Worm (Caenorhabditis elegans) whole organism, midembryonic: ENCODE data around the gene srw-34.

ENCODE experiments used
- T22C8.4 ChIP-seq: fragments of 200-800 bp; sonication (Bioruptor generic); IDR thresholded peaks from 2 replicates; pipeline ENCODE4 v1.3.6; 2022; ENCODE audit warnings: missing genetic modification characterization, missing compliant biosample characterization
- cog-1 ChIP-seq: sonication (generic microtip); optimal IDR thresholded peaks from 2 replicates; lab custom pipeline; 2016; ENCODE audit warnings: missing genetic modification characterization, missing compliant biosample characterization
- flt-1 ChIP-seq: fragments of 200-800 bp; sonication (Bioruptor generic); IDR thresholded peaks from 2 replicates; pipeline ENCODE4 v1.3.6; 2022; ENCODE audit warnings: missing genetic modification characterization, missing compliant biosample characterization
- klf-2 ChIP-seq: fragments of 200-800 bp; sonication (Bioruptor generic); conservative IDR thresholded peaks from 2 replicates; pipeline ENCODE4 v1.3.6; 2022; ENCODE audit warnings: missing genetic modification reagents, missing genetic modification characterization, missing compliant biosample characterization
- med-1 ChIP-seq: sonication (generic microtip); optimal IDR thresholded peaks from 2 replicates; lab custom pipeline; 2017; ENCODE audit warnings: missing genetic modification characterization, mild to moderate bottlenecking, missing compliant biosample characterization, antibody characterized with exemption, missing genetic modification reagents; ENCODE audit not compliant: insufficient read depth
- ref-1 ChIP-seq: fragments of 200-800 bp; sonication (Bioruptor generic); conservative IDR thresholded peaks from 2 replicates; pipeline ENCODE4 v1.3.6; 2022; ENCODE audit warnings: missing genetic modification reagents, missing genetic modification characterization, missing compliant biosample characterization
- tab-1 ChIP-seq: fragments of 200-800 bp; sonication (Bioruptor generic); IDR thresholded peaks from 2 replicates; pipeline ENCODE4 v1.3.6; 2022; ENCODE audit warnings: missing genetic modification characterization, missing compliant biosample characterization
- ztf-23 ChIP-seq: fragments of 200-800 bp; sonication (Bioruptor generic); IDR thresholded peaks from 2 replicates; pipeline ENCODE4 v1.3.6; 2022; ENCODE audit warnings: missing genetic modification reagents, missing genetic modification characterization, missing compliant biosample characterization
- ztf-29 ChIP-seq: fragments of 200-800 bp; sonication (Bioruptor generic); IDR thresholded peaks from 2 replicates; pipeline ENCODE4 v1.3.6; 2022; ENCODE audit warnings: missing genetic modification reagents, missing genetic modification characterization, missing compliant biosample characterization

ce11 chrV:16483044-16483443 is 39.1 kb downstream of the srw-34 start, which contains the start of gene F57E7.2:
- no peak for TF ChIP-seq ztf-29 (GFP tag; lab: Robert Waterston, UW)
- no peak for TF ChIP-seq ztf-23 (GFP tag; lab: Robert Waterston, UW)
- no peak for TF ChIP-seq ref-1 (GFP tag; lab: Robert Waterston, UW)
- no peak for TF ChIP-seq klf-2 (GFP tag; lab: Robert Waterston, UW)
- no peak for TF ChIP-seq T22C8.4 (GFP tag; lab: Robert Waterston, UW)
- no peak for TF ChIP-seq flt-1 (GFP tag; lab: Robert Waterston, UW)
- TF ChIP-seq med-1 (GFP tag; lab: Kevin White, UChicago), result no peak
- no peak for TF ChIP-seq cog-1 (tag; lab: Kevin White, UChicago)
- no peak for TF ChIP-seq tab-1 (GFP tag; lab: Robert Waterston, UW)
